Worm (Caenorhabditis elegans): ENCODE measurements around the gene otpl-2.

ce11 chrV:4122415-4122814 lies 48.9 kb downstream of the otpl-2 start, which contains the start of gene phat-5:
- no peak for TF ChIP-seq tra-4 (tag; optimal IDR thresholded peaks at IDR 0.05)
- TF ChIP-seq tbx-11 (GFP tag; IDR thresholded peaks at IDR 0.05): no peak
- no peak for TF ChIP-seq ceh-13 (GFP tag; optimal IDR thresholded peaks at IDR 0.05)
- TF ChIP-seq flt-1 (GFP tag; IDR thresholded peaks at IDR 0.05): no peak
- no peak for TF ChIP-seq hnd-1 (tag; optimal IDR thresholded peaks at IDR 0.05)
- no peak for TF ChIP-seq ets-7 (tag; optimal IDR thresholded peaks at IDR 0.05)

Data from whole organism, early embryonic.